Fruit fly (Drosophila melanogaster) whole organism, embryonic: Measurements from ENCODE around the gene smash.

Experiments
- Ada2b ChIP-seq: fragments of 200-800 bp; sonication (Bioruptor generic); IDR thresholded peaks from 2 replicates; pipeline ENCODE4 v1.3.6; 2022; ENCODE audit warnings: missing biosample characterization, missing genetic modification characterization
- Awh ChIP-seq: fragments of 200-800 bp; sonication (Bioruptor generic); IDR thresholded peaks from 2 replicates; pipeline ENCODE4, ENCODE4 v1.3.6; 2022; ENCODE audit warnings: missing biosample characterization, missing genetic modification characterization
- BtbVII ChIP-seq: fragments of 200-800 bp; sonication (Bioruptor generic); optimal IDR thresholded peaks from 3 replicates; lab custom pipeline; 2017; ENCODE audit warnings: missing biosample characterization, mild to moderate bottlenecking, missing genetic modification characterization
- Bteb2 ChIP-seq: fragments of 200-800 bp; sonication (Bioruptor generic); optimal IDR thresholded peaks from 2 replicates; lab custom pipeline; 2016; ENCODE audit warnings: missing biosample characterization, missing genetic modification characterization
- C15 ChIP-seq: fragments of 200-800 bp; sonication (Bioruptor generic); IDR thresholded peaks from 3 replicates; pipeline ENCODE4 v1.3.6; 2022; ENCODE audit warnings: missing biosample characterization, missing genetic modification characterization
- CG10147 ChIP-seq: fragments of 200-800 bp; sonication (Bioruptor generic); optimal IDR thresholded peaks from 2 replicates; lab custom pipeline; 2019; ENCODE audit warnings: missing biosample characterization, mild to moderate bottlenecking, missing genetic modification characterization, moderate library complexity
- CG10959 ChIP-seq: fragments of 200-800 bp; sonication (Bioruptor generic); IDR thresholded peaks from 2 replicates; pipeline ENCODE4 v1.3.6; 2022; ENCODE audit warnings: missing biosample characterization, missing genetic modification characterization
- CG11456 ChIP-seq: fragments of 200-800 bp; sonication (Bioruptor generic); IDR thresholded peaks from 3 replicates; pipeline ENCODE4 v1.3.6; 2022; ENCODE audit warnings: missing biosample characterization, missing genetic modification characterization
- CG11723 ChIP-seq: fragments of 200-800 bp; sonication (Bioruptor generic); optimal IDR thresholded peaks from 2 replicates; lab custom pipeline; 2017; ENCODE audit warnings: missing biosample characterization, mild to moderate bottlenecking, missing genetic modification characterization
- CG12299 ChIP-seq: fragments of 200-800 bp; sonication (Bioruptor generic); optimal IDR thresholded peaks from 2 replicates; lab custom pipeline; 2018; ENCODE audit warnings: missing biosample characterization, mild to moderate bottlenecking, missing genetic modification characterization
- CG15011 ChIP-seq: fragments of 200-800 bp; sonication (Bioruptor generic); optimal IDR thresholded peaks from 3 replicates; lab custom pipeline; 2018; ENCODE audit warnings: missing biosample characterization, mild to moderate bottlenecking, missing genetic modification characterization
- CG15269 ChIP-seq: fragments of 200-800 bp; sonication (Bioruptor generic); optimal IDR thresholded peaks from 2 replicates; lab custom pipeline; 2018; ENCODE audit warnings: missing biosample characterization, mild to moderate bottlenecking, missing genetic modification characterization, moderate library complexity
- CG17912 ChIP-seq: fragments of 200-800 bp; sonication (Bioruptor generic); optimal IDR thresholded peaks from 2 replicates; lab custom pipeline; 2018; ENCODE audit warnings: missing biosample characterization, mild to moderate bottlenecking, missing genetic modification characterization
- CG2678 ChIP-seq: fragments of 200-800 bp; sonication (Bioruptor generic); optimal IDR thresholded peaks from 3 replicates; lab custom pipeline; 2019; ENCODE audit warnings: missing biosample characterization, mild to moderate bottlenecking, missing genetic modification characterization, moderate library complexity
- CG30020 ChIP-seq: fragments of 200-800 bp; optimal IDR thresholded peaks from 2 replicates; lab custom pipeline; 2019; ENCODE audit warnings: missing biosample characterization, mild to moderate bottlenecking, missing genetic modification characterization, moderate library complexity
- CG32772 ChIP-seq: fragments of 200-800 bp; sonication (Bioruptor generic); IDR thresholded peaks from 2 replicates; pipeline ENCODE4 v1.3.6; 2022; ENCODE audit warnings: missing biosample characterization, missing genetic modification characterization
- CG34422 ChIP-seq: fragments of 200-800 bp; sonication (Bioruptor generic); IDR thresholded peaks from 3 replicates; pipeline ENCODE4 v1.3.6; 2022; ENCODE audit warnings: missing biosample characterization, missing genetic modification characterization
- CG3726 ChIP-seq: fragments of 200-800 bp; sonication (Bioruptor generic); IDR thresholded peaks from 3 replicates; pipeline ENCODE4, ENCODE4 v1.3.6; 2022; ENCODE audit warnings: missing biosample characterization, missing genetic modification characterization
- CG42726 ChIP-seq: fragments of 200-800 bp; sonication (Bioruptor generic); IDR thresholded peaks from 2 replicates; pipeline ENCODE4 v1.3.6; 2022; ENCODE audit warnings: missing biosample characterization, missing genetic modification characterization; ENCODE audit not compliant: partially characterized antibody
- CG7271 ChIP-seq: fragments of 200-800 bp; sonication (Bioruptor generic); optimal IDR thresholded peaks from 2 replicates; lab custom pipeline; 2018; ENCODE audit warnings: missing biosample characterization, mild to moderate bottlenecking, missing genetic modification characterization, moderate library complexity
- CG8359 ChIP-seq: fragments of 200-800 bp; sonication (Bioruptor generic); optimal IDR thresholded peaks from 2 replicates; lab custom pipeline; 2017; ENCODE audit warnings: missing biosample characterization, mild to moderate bottlenecking, missing genetic modification characterization, borderline replicate concordance
- CG9215 ChIP-seq: fragments of 200-800 bp; sonication (Bioruptor generic); IDR thresholded peaks from 2 replicates; pipeline ENCODE4 v1.3.6; 2022; ENCODE audit warnings: missing biosample characterization, missing genetic modification characterization
- GATAe ChIP-seq: fragments of 200-800 bp; sonication (Bioruptor generic); conservative IDR thresholded peaks from 2 replicates; pipeline ENCODE4 v1.3.6; 2022; ENCODE audit warnings: missing biosample characterization, missing genetic modification characterization
- Gug ChIP-seq: fragments of 200-800 bp; sonication (Bioruptor generic); IDR thresholded peaks from 4 replicates; pipeline ENCODE4 v1.3.6; 2022; ENCODE audit warnings: missing biosample characterization, missing genetic modification characterization
- Hr78 ChIP-seq, 2 experiments: fragments of 200-800 bp in 1 of 2; fragments of >200 bp in 1 of 2; sonication (Bioruptor generic) in 1 of 2; optimal IDR thresholded peaks; 2 replicates each; lab custom pipeline; 2017 to 2019; ENCODE audit warnings: missing biosample characterization in 2 of 2, missing genetic modification characterization in 2 of 2, mild to moderate bottlenecking in 1 of 2, moderate library complexity in 1 of 2
- Kr ChIP-seq: fragments of 200-800 bp; sonication (Bioruptor generic); optimal IDR thresholded peaks from 2 replicates; lab custom pipeline; 2017; ENCODE audit warnings: missing biosample characterization, mild to moderate bottlenecking, missing genetic modification characterization
- Lim3 ChIP-seq: fragments of 200-800 bp; sonication (Bioruptor generic); IDR thresholded peaks from 2 replicates; pipeline ENCODE4 v1.3.6; 2022; ENCODE audit warnings: missing biosample characterization, missing genetic modification characterization
- MBD-R2 ChIP-seq: fragments of 200-800 bp; sonication (Bioruptor generic); IDR thresholded peaks from 2 replicates; pipeline ENCODE4 v1.3.6; 2022; ENCODE audit warnings: missing biosample characterization, missing genetic modification characterization
- Meics ChIP-seq: fragments of 200-800 bp; sonication (Bioruptor generic); optimal IDR thresholded peaks from 2 replicates; lab custom pipeline; 2017; ENCODE audit warnings: missing biosample characterization, mild to moderate bottlenecking, missing genetic modification characterization
- Opbp ChIP-seq: fragments of 200-800 bp; sonication (Bioruptor generic); IDR thresholded peaks from 3 replicates; pipeline ENCODE4 v1.3.6; 2022; ENCODE audit warnings: missing biosample characterization, missing genetic modification characterization; ENCODE audit not compliant: partially characterized antibody
- Sin3A ChIP-seq: fragments of >200 bp; optimal IDR thresholded peaks from 2 replicates; lab custom pipeline; 2018
- Vsx1 ChIP-seq: fragments of 200-800 bp; sonication (Bioruptor generic); optimal IDR thresholded peaks from 2 replicates; lab custom pipeline; 2017; ENCODE audit warnings: missing biosample characterization, mild to moderate bottlenecking, missing genetic modification characterization, missing genetic modification reagents
- ato ChIP-seq: fragments of 200-800 bp; sonication (Bioruptor generic); IDR thresholded peaks from 2 replicates; pipeline ENCODE4 v1.3.6; 2022; ENCODE audit warnings: missing biosample characterization, missing genetic modification characterization; ENCODE audit not compliant: partially characterized antibody
- az2 ChIP-seq: fragments of 200-800 bp; sonication (Bioruptor generic); optimal IDR thresholded peaks from 3 replicates; lab custom pipeline; 2016; ENCODE audit warnings: missing biosample characterization, missing genetic modification characterization
- bsh ChIP-seq, 2 experiments: fragments of 200-800 bp; sonication (Bioruptor generic); optimal IDR thresholded peaks; 2 replicates each; lab custom pipeline; 2017 to 2018; ENCODE audit warnings: mild to moderate bottlenecking in 2 of 2, missing biosample characterization in 2 of 2, missing genetic modification characterization in 2 of 2, moderate library complexity in 1 of 2
- chinmo ChIP-seq: fragments of 200-800 bp; sonication (Bioruptor generic); IDR thresholded peaks from 4 replicates; pipeline ENCODE4 v1.3.6; 2022; ENCODE audit warnings: missing biosample characterization, missing genetic modification characterization; ENCODE audit not compliant: partially characterized antibody
- croc ChIP-seq: fragments of 200-800 bp; sonication (Bioruptor generic); conservative IDR thresholded peaks from 3 replicates; pipeline ENCODE4 v1.3.6; 2022; ENCODE audit warnings: missing biosample characterization, missing genetic modification characterization
- crp ChIP-seq, 2 experiments: fragments of 200-800 bp; sonication (Bioruptor generic); optimal IDR thresholded peaks; 2 replicates in 1 of 2; 3 replicates in 1 of 2; lab custom pipeline; 2017; ENCODE audit warnings: missing biosample characterization in 2 of 2, missing genetic modification characterization in 2 of 2, mild to moderate bottlenecking in 1 of 2, moderate library complexity in 1 of 2
- dmrt11E ChIP-seq: fragments of 200-800 bp; sonication (Bioruptor generic); optimal IDR thresholded peaks from 3 replicates; lab custom pipeline; 2018; ENCODE audit warnings: missing biosample characterization, mild to moderate bottlenecking, missing genetic modification characterization, moderate library complexity
- ems ChIP-seq: fragments of 200-800 bp; sonication (Bioruptor generic); optimal IDR thresholded peaks from 3 replicates; lab custom pipeline; 2016; ENCODE audit warnings: missing biosample characterization, missing genetic modification characterization
- ewg ChIP-seq: fragments of 200-800 bp; sonication (Bioruptor generic); optimal IDR thresholded peaks from 3 replicates; lab custom pipeline; 2017; ENCODE audit warnings: mild to moderate bottlenecking, missing biosample characterization, missing genetic modification reagents, missing genetic modification characterization
- grau ChIP-seq: fragments of 200-800 bp; optimal IDR thresholded peaks from 3 replicates; lab custom pipeline; 2019; ENCODE audit warnings: missing biosample characterization, mild to moderate bottlenecking, missing genetic modification characterization, moderate library complexity
- grn ChIP-seq: fragments of 200-800 bp; sonication (Bioruptor generic); optimal IDR thresholded peaks from 3 replicates; lab custom pipeline; 2017; ENCODE audit warnings: missing biosample characterization, missing genetic modification characterization
- kah ChIP-seq: fragments of 200-800 bp; sonication (Bioruptor generic); optimal IDR thresholded peaks from 2 replicates; lab custom pipeline; 2018; ENCODE audit warnings: missing biosample characterization, mild to moderate bottlenecking, missing genetic modification characterization
- pzg ChIP-seq: fragments of 200-800 bp; sonication (Bioruptor generic); optimal IDR thresholded peaks from 3 replicates; lab custom pipeline; 2018; ENCODE audit warnings: missing biosample characterization, mild to moderate bottlenecking, missing genetic modification characterization, moderate library complexity
- stc ChIP-seq: fragments of 200-800 bp; sonication (Bioruptor generic); IDR thresholded peaks from 2 replicates; pipeline ENCODE4 v1.3.6; 2022; ENCODE audit warnings: missing biosample characterization, missing genetic modification characterization
- trem ChIP-seq: fragments of 200-800 bp; optimal IDR thresholded peaks from 3 replicates; lab custom pipeline; 2019; ENCODE audit warnings: missing biosample characterization, mild to moderate bottlenecking, missing genetic modification characterization, moderate library complexity
- trh ChIP-seq: fragments of 200-800 bp; sonication (Bioruptor generic); optimal IDR thresholded peaks from 2 replicates; lab custom pipeline; 2016; ENCODE audit warnings: missing biosample characterization, missing genetic modification characterization
- zen2 ChIP-seq: fragments of 200-800 bp; sonication (Bioruptor generic); IDR thresholded peaks from 3 replicates; pipeline ENCODE4 v1.3.6; 2022; ENCODE audit warnings: missing biosample characterization, missing genetic modification characterization; ENCODE audit not compliant: partially characterized antibody

smash gene

DNA sequence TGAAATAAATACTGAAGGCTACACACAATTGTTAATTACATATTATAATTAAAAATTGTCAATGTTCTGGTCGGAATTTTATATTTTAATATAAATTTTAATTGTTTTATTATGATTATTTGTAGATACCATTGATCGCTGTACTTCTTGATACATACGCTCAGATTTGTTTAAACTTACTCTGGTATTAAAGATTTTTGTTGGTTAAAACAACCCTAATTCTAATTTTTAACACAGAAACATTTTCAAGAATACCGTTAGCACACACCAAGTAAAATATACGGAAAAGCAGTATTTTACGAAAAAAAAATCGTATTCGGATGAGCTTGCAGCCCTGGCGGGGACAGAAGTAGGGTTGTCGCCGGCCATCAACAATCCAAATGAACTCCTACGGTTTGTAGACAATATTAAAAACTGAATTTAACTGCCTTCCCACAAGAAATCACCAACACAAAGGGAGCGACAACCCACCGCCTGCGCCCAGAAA lies 17.7 kb upstream of the smash start, which contains the start of the genes CG9775, MED31 and slx1 (continued):
- peak; percentile 68 for TF ChIP-seq az2 (GFP tag; lab: Kevin White, UChicago)
- TF ChIP-seq trh: peak; percentile 20
- no peak for TF ChIP-seq Hr78 (GFP tag; optimal IDR thresholded peaks at IDR 0.05; lab: Kevin White, UChicago)
- TF ChIP-seq CG8359 (GFP tag; lab: Kevin White, UChicago): peak; percentile 5
- peak; percentile 78 for TF ChIP-seq Meics (GFP tag; lab: Kevin White, UChicago)
- no peak for TF ChIP-seq CG15011 (GFP tag; lab: Kevin White, UChicago)
- TF ChIP-seq CG12299 (tag; lab: Kevin White, UChicago): peak; percentile 36
- peak; percentile 63 for TF ChIP-seq CG11723 (GFP tag; lab: Kevin White, UChicago)
- no peak for TF ChIP-seq Vsx1 (GFP tag; lab: Kevin White, UChicago)
- no peak for TF ChIP-seq Kr
- 0 out of 3 replicates have a peak, but pooled peaks have one; percentile 9 for TF ChIP-seq CG3726 (GFP tag; lab: Robert Waterston, UW)
- TF ChIP-seq CG2678 (tag; lab: Kevin White, UChicago): peak; percentile 86
- TF ChIP-seq CG42726: no peak
- peak; percentile 68 for TF ChIP-seq CG34422
- peak; percentile 67 for TF ChIP-seq CG10147 (GFP tag; lab: Kevin White, UChicago)
- TF ChIP-seq CG17912 (GFP tag; lab: Kevin White, UChicago): no peak
- TF ChIP-seq chinmo (GFP tag; lab: Robert Waterston, UW): no peak
- TF ChIP-seq BtbVII (GFP tag; lab: Kevin White, UChicago): peak; percentile 69
- no peak for TF ChIP-seq zen2 (GFP tag; lab: Robert Waterston, UW)
- no peak for TF ChIP-seq kah
- peak; percentile 17 for TF ChIP-seq CG7271 (tag; lab: Kevin White, UChicago)
- TF ChIP-seq CG10959 (GFP tag; lab: Robert Waterston, UW): no peak
- TF ChIP-seq Gug (GFP tag; lab: Robert Waterston, UW): peak; percentile 51; the same call in 3 of the 4 replicates
- TF ChIP-seq stc (GFP tag; lab: Robert Waterston, UW): peak; percentile 49; the same call in 1 of the 2 replicates
- TF ChIP-seq ato (GFP tag; lab: Robert Waterston, UW): no peak
- peak; percentile 82 for TF ChIP-seq trem
- no peak for TF ChIP-seq Opbp
- peak; percentile 74 for TF ChIP-seq MBD-R2 (GFP tag; lab: Robert Waterston, UW)
- TF ChIP-seq croc (GFP tag; lab: Robert Waterston, UW): peak; percentile 57
- TF ChIP-seq GATAe (GFP tag; lab: Robert Waterston, UW): no peak
- TF ChIP-seq bsh (GFP tag; optimal IDR thresholded peaks at IDR 0.05; lab: Kevin White, UChicago): peak in 1 of 2 experiments; percentile 77
- TF ChIP-seq ewg (GFP tag; lab: Kevin White, UChicago): peak; percentile 53
- peak; percentile 80 for TF ChIP-seq grau (tag; lab: Kevin White, UChicago)
- no peak for TF ChIP-seq CG15269 (tag; lab: Kevin White, UChicago)
- TF ChIP-seq CG32772 (GFP tag; lab: Robert Waterston, UW): peak; percentile 70
- no peak for TF ChIP-seq Sin3A (lab: Kevin White, UChicago)
- peak; percentile 77 for TF ChIP-seq CG9215 (GFP tag; lab: Robert Waterston, UW)
- 0 out of 2 replicates have a peak, but pooled peaks have one; percentile 41 for TF ChIP-seq Awh (GFP tag; lab: Robert Waterston, UW)
- TF ChIP-seq pzg (GFP tag; lab: Kevin White, UChicago): peak; percentile 54
- TF ChIP-seq Ada2b (GFP tag; lab: Robert Waterston, UW): peak; percentile 69
- TF ChIP-seq grn (GFP tag; lab: Kevin White, UChicago): no peak
- no peak for TF ChIP-seq C15 (GFP tag; lab: Robert Waterston, UW)
- TF ChIP-seq dmrt11E (tag; lab: Kevin White, UChicago): peak; percentile 76
- TF ChIP-seq CG11456 (GFP tag; lab: Robert Waterston, UW): no peak; the same call in 2 of the 3 replicates
- TF ChIP-seq Bteb2 (GFP tag; lab: Kevin White, UChicago): no peak
- TF ChIP-seq ems (GFP tag; lab: Kevin White, UChicago): no peak
- peak in 1 of 2 experiments; percentile 11 for TF ChIP-seq crp (GFP tag; optimal IDR thresholded peaks at IDR 0.05; lab: Kevin White, UChicago)
- peak; percentile 96 for TF ChIP-seq CG30020 (tag; lab: Kevin White, UChicago)
- TF ChIP-seq Lim3: no peak
